Fruit fly (Drosophila melanogaster) whole organism, adult: ENCODE measurements around the gene Elp1.

Source experiments
- CG11617 ChIP-seq: fragments of 200-800 bp; sonication (Bioruptor generic); optimal IDR thresholded peaks from 2 replicates; lab custom pipeline; 2017; ENCODE audit warnings: mild to moderate bottlenecking, missing biosample characterization, missing genetic modification reagents, missing genetic modification characterization
- CG12768 ChIP-seq: fragments of 200-800 bp; sonication (Bioruptor generic); optimal IDR thresholded peaks from 2 replicates; lab custom pipeline; 2017; ENCODE audit warnings: missing biosample characterization, missing genetic modification characterization, mild to moderate bottlenecking, moderate library complexity, missing genetic modification reagents
- CG14711 ChIP-seq: fragments of 200-800 bp; sonication (Bioruptor generic); optimal IDR thresholded peaks from 2 replicates; lab custom pipeline; 2018; ENCODE audit warnings: missing biosample characterization, mild to moderate bottlenecking, missing genetic modification characterization, moderate library complexity
- CG1620 ChIP-seq: fragments of 200-800 bp; sonication (Bioruptor generic); optimal IDR thresholded peaks from 2 replicates; lab custom pipeline; 2016; ENCODE audit warnings: missing biosample characterization, missing genetic modification characterization
- CG33017 ChIP-seq: fragments of 200-800 bp; sonication (Bioruptor generic); optimal IDR thresholded peaks from 2 replicates; lab custom pipeline; 2018; ENCODE audit warnings: missing biosample characterization, mild to moderate bottlenecking, missing genetic modification characterization, moderate library complexity
- CG5204 ChIP-seq: fragments of 200-800 bp; sonication (Bioruptor generic); optimal IDR thresholded peaks from 2 replicates; lab custom pipeline; 2016; ENCODE audit warnings: missing biosample characterization, missing genetic modification characterization
- CG7045 ChIP-seq: fragments of 200-800 bp; sonication (Bioruptor generic); optimal IDR thresholded peaks from 2 replicates; lab custom pipeline; 2017; ENCODE audit warnings: missing biosample characterization, mild to moderate bottlenecking, missing genetic modification characterization
- CG7101 ChIP-seq: fragments of 200-800 bp; sonication (Bioruptor generic); optimal IDR thresholded peaks from 2 replicates; lab custom pipeline; 2018; ENCODE audit warnings: missing biosample characterization, mild to moderate bottlenecking, missing genetic modification characterization, moderate library complexity
- Clk ChIP-seq: fragments of 200-800 bp; sonication (Bioruptor generic); optimal IDR thresholded peaks from 2 replicates; lab custom pipeline; 2017; ENCODE audit warnings: missing biosample characterization, missing genetic modification characterization
- Crg-1 ChIP-seq: fragments of 200-800 bp; sonication (Bioruptor generic); optimal IDR thresholded peaks from 2 replicates; lab custom pipeline; 2016; ENCODE audit warnings: missing biosample characterization, missing genetic modification characterization
- Hr96 ChIP-seq: fragments of 200-800 bp; sonication (Bioruptor generic); optimal IDR thresholded peaks from 2 replicates; lab custom pipeline; 2016; ENCODE audit warnings: missing biosample characterization, missing genetic modification characterization
- Mnt ChIP-seq: fragments of 200-800 bp; sonication (Bioruptor generic); optimal IDR thresholded peaks from 2 replicates; lab custom pipeline; 2016; ENCODE audit warnings: missing biosample characterization, mild to moderate bottlenecking, missing genetic modification characterization
- bab1 ChIP-seq: fragments of 200-800 bp; sonication (Bioruptor generic); optimal IDR thresholded peaks from 3 replicates; lab custom pipeline; 2019; ENCODE audit warnings: missing biosample characterization, mild to moderate bottlenecking, missing genetic modification characterization, moderate library complexity
- cic ChIP-seq: fragments of 200-800 bp; sonication (Bioruptor generic); optimal IDR thresholded peaks from 2 replicates; lab custom pipeline; 2017; ENCODE audit warnings: missing biosample characterization, mild to moderate bottlenecking, missing genetic modification characterization, moderate library complexity
- cnc ChIP-seq, 2 experiments: fragments of >200 bp; optimal IDR thresholded peaks; 2 replicates each; lab custom pipeline; 2017
- kay ChIP-seq: fragments of 200-800 bp; sonication (Bioruptor generic); peaks from one replicate; lab custom pipeline; 2016; ENCODE audit warnings: missing biosample characterization, missing genetic modification characterization, borderline replicate concordance
- ovo ChIP-seq: fragments of 200-800 bp; sonication (Bioruptor generic); optimal IDR thresholded peaks from 2 replicates; lab custom pipeline; 2016; ENCODE audit warnings: missing biosample characterization, missing genetic modification characterization
- pad ChIP-seq: fragments of 200-800 bp; sonication (Bioruptor generic); optimal IDR thresholded peaks from 3 replicates; lab custom pipeline; 2017; ENCODE audit warnings: missing biosample characterization, missing genetic modification characterization, mild to moderate bottlenecking, moderate library complexity, missing genetic modification reagents
- tj ChIP-seq: fragments of 200-800 bp; sonication (Bioruptor generic); optimal IDR thresholded peaks from 3 replicates; lab custom pipeline; 2017; ENCODE audit warnings: missing biosample characterization, mild to moderate bottlenecking, missing genetic modification characterization, moderate library complexity
- toe ChIP-seq: fragments of 200-800 bp; sonication (Bioruptor generic); optimal IDR thresholded peaks from 2 replicates; lab custom pipeline; 2016; ENCODE audit warnings: missing biosample characterization, missing genetic modification characterization

The Elp1 gene

dm6 chr3R:11650105-11651039 lies at the start of gene Elp1, which contains the start of gene Csk:
Elp1 (plus strand) TSS chr3R:11650971.
Csk (minus strand) TSS chr3R:11650706.
- TF ChIP-seq cic (GFP tag; lab: Kevin White, UChicago) (peak; percentile 78), Hr96 (GFP tag; lab: Kevin White, UChicago) (peak; percentile 59), CG33017 (tag; lab: Kevin White, UChicago) (peak; percentile 52), Mnt (GFP tag; lab: Kevin White, UChicago) (peak; percentile 97), toe (GFP tag; lab: Kevin White, UChicago) (peak; percentile 76), tj (peak; percentile 42), ovo (GFP tag; lab: Kevin White, UChicago) (peak; percentile 67), Crg-1 (peak; percentile 68), CG11617 (GFP tag; lab: Kevin White, UChicago) (peak; percentile 66), pad (GFP tag; lab: Kevin White, UChicago) (peak; percentile 67), bab1 (GFP tag; lab: Kevin White, UChicago) (peak; percentile 71), kay (GFP tag; lab: Kevin White, UChicago) (peak; percentile 65), CG7101 (tag; lab: Kevin White, UChicago) (peak; percentile 74), CG12768 (GFP tag; lab: Kevin White, UChicago) (no peak), cnc (optimal IDR thresholded peaks at IDR 0.05; lab: Kevin White, UChicago) (no peak), Clk (peak; percentile 43), CG7045 (peak; percentile 49), CG1620 (GFP tag; lab: Kevin White, UChicago) (peak; percentile 76), CG14711 (tag; lab: Kevin White, UChicago) (peak; percentile 47), CG5204 (GFP tag; lab: Kevin White, UChicago) (peak; percentile 55)

- TF ChIP-seq bab1 (GFP tag; lab: Kevin White, UChicago) (no peak), cic (GFP tag; lab: Kevin White, UChicago) (no peak), ovo (GFP tag; lab: Kevin White, UChicago) (no peak), cnc (optimal IDR thresholded peaks at IDR 0.05; lab: Kevin White, UChicago) (no peak), CG12768 (GFP tag; lab: Kevin White, UChicago) (no peak), Crg-1 (no peak), toe (GFP tag; lab: Kevin White, UChicago) (no peak)
Observed at dm6 chr3R:11603136-11603535, 47.6 kb upstream of the Elp1 start.

- TF ChIP-seq kay (GFP tag; lab: Kevin White, UChicago) (peak; percentile 60), Hr96 (GFP tag; lab: Kevin White, UChicago) (peak; percentile 7), ovo (GFP tag; lab: Kevin White, UChicago) (no peak), bab1 (GFP tag; lab: Kevin White, UChicago) (peak; percentile 30)
Observed at dm6 chr3R:11604654-11605436, 45.9 kb upstream of the Elp1 start.

dm6 chr3R:11606679-11607078 lies 44.1 kb upstream of the Elp1 start:
- TF ChIP-seq cic (GFP tag; lab: Kevin White, UChicago): no peak
- no peak for TF ChIP-seq CG5204 (GFP tag; lab: Kevin White, UChicago)
- no peak for TF ChIP-seq bab1 (GFP tag; lab: Kevin White, UChicago)
- no peak for TF ChIP-seq CG14711 (tag; lab: Kevin White, UChicago)
- TF ChIP-seq Clk: no peak
- no peak for TF ChIP-seq pad (GFP tag; lab: Kevin White, UChicago)
- TF ChIP-seq cnc (optimal IDR thresholded peaks at IDR 0.05; lab: Kevin White, UChicago): no peak
- no peak for TF ChIP-seq Crg-1
- TF ChIP-seq Hr96 (GFP tag; lab: Kevin White, UChicago): no peak
- no peak for TF ChIP-seq CG12768 (GFP tag; lab: Kevin White, UChicago)
- TF ChIP-seq kay (GFP tag; lab: Kevin White, UChicago): no peak
- TF ChIP-seq tj: no peak
- no peak for TF ChIP-seq CG11617 (GFP tag; lab: Kevin White, UChicago)
- no peak for TF ChIP-seq CG7101 (tag; lab: Kevin White, UChicago)

dm6 chr3R:11612467-11612866 lies 38.3 kb upstream of the Elp1 start:
- no peak for TF ChIP-seq Clk
- no peak for TF ChIP-seq CG11617 (GFP tag; lab: Kevin White, UChicago)
- no peak for TF ChIP-seq toe (GFP tag; lab: Kevin White, UChicago)
- TF ChIP-seq CG1620 (GFP tag; lab: Kevin White, UChicago): no peak
- TF ChIP-seq cic (GFP tag; lab: Kevin White, UChicago): no peak
- TF ChIP-seq CG7045: no peak
- no peak for TF ChIP-seq CG14711 (tag; lab: Kevin White, UChicago)
